Fruit fly (Drosophila melanogaster) whole organism, embryonic: ENCODE results near the gene sra.

ENCODE experiments used
- Aef1 ChIP-seq: fragments of 200-800 bp; sonication (Bioruptor generic); IDR thresholded peaks from 3 replicates; pipeline ENCODE4 v1.3.6; 2022; ENCODE audit warnings: missing biosample characterization, missing genetic modification characterization
- B-H2 ChIP-seq: fragments of 200-800 bp; sonication (Bioruptor generic); optimal IDR thresholded peaks from 2 replicates; lab custom pipeline; 2018; ENCODE audit warnings: missing biosample characterization, mild to moderate bottlenecking, missing genetic modification characterization
- CG11247 ChIP-seq: fragments of 200-800 bp; sonication (Bioruptor generic); IDR thresholded peaks from 2 replicates; pipeline ENCODE4 v1.3.6; 2022; ENCODE audit warnings: missing biosample characterization, missing genetic modification characterization
- CG11504 ChIP-seq: fragments of 200-800 bp; sonication (Bioruptor generic); optimal IDR thresholded peaks from 3 replicates; lab custom pipeline; 2019; ENCODE audit warnings: missing biosample characterization, mild to moderate bottlenecking, missing genetic modification characterization, moderate library complexity
- CG12391 ChIP-seq: fragments of 200-800 bp; sonication (Bioruptor generic); optimal IDR thresholded peaks from 3 replicates; lab custom pipeline; 2018; ENCODE audit warnings: missing biosample characterization, mild to moderate bottlenecking, missing genetic modification characterization, moderate library complexity
- CG14441 ChIP-seq: fragments of 200-800 bp; sonication (Bioruptor generic); IDR thresholded peaks from 2 replicates; pipeline ENCODE4 v1.3.6; 2022; ENCODE audit warnings: missing biosample characterization, missing genetic modification characterization
- CG15269 ChIP-seq: fragments of 200-800 bp; sonication (Bioruptor generic); optimal IDR thresholded peaks from 2 replicates; lab custom pipeline; 2018; ENCODE audit warnings: missing biosample characterization, mild to moderate bottlenecking, missing genetic modification characterization, moderate library complexity
- CG15601 ChIP-seq: fragments of 200-800 bp; sonication (Bioruptor generic); optimal IDR thresholded peaks from 3 replicates; lab custom pipeline; 2019; ENCODE audit warnings: missing biosample characterization, mild to moderate bottlenecking, missing genetic modification characterization, moderate library complexity
- CG17385 ChIP-seq: fragments of 200-800 bp; sonication (Bioruptor generic); optimal IDR thresholded peaks from 3 replicates; lab custom pipeline; 2018; ENCODE audit warnings: missing biosample characterization, mild to moderate bottlenecking, missing genetic modification characterization
- CG1832 ChIP-seq: fragments of 200-800 bp; sonication (Bioruptor generic); optimal IDR thresholded peaks from 2 replicates; lab custom pipeline; 2017; ENCODE audit warnings: missing biosample characterization, mild to moderate bottlenecking, missing genetic modification characterization, inconsistent platforms
- CG2678 ChIP-seq: fragments of 200-800 bp; sonication (Bioruptor generic); optimal IDR thresholded peaks from 3 replicates; lab custom pipeline; 2019; ENCODE audit warnings: missing biosample characterization, mild to moderate bottlenecking, missing genetic modification characterization, moderate library complexity
- CG30431 ChIP-seq: fragments of 200-800 bp; sonication (Bioruptor generic); optimal IDR thresholded peaks from 2 replicates; lab custom pipeline; 2017; ENCODE audit warnings: missing biosample characterization, missing genetic modification characterization
- CG34224 ChIP-seq: fragments of 200-800 bp; sonication (Bioruptor generic); IDR thresholded peaks from 3 replicates; pipeline ENCODE4 v1.3.6; 2022; ENCODE audit warnings: missing biosample characterization, missing genetic modification characterization; ENCODE audit not compliant: partially characterized antibody
- CG4404 ChIP-seq: fragments of 200-800 bp; sonication (Bioruptor generic); IDR thresholded peaks from 2 replicates; pipeline ENCODE4 v1.3.6; 2022; ENCODE audit warnings: missing biosample characterization, missing genetic modification characterization
- CG7372 ChIP-seq: fragments of 200-800 bp; sonication (Bioruptor generic); IDR thresholded peaks from 2 replicates; pipeline ENCODE4 v1.3.6; 2022; ENCODE audit warnings: missing biosample characterization, missing genetic modification characterization
- CG8765 ChIP-seq: fragments of 200-800 bp; sonication (Bioruptor generic); IDR thresholded peaks from 2 replicates; pipeline ENCODE4 v1.3.6; 2022; ENCODE audit warnings: missing biosample characterization, missing genetic modification characterization
- CG9215 ChIP-seq: fragments of 200-800 bp; sonication (Bioruptor generic); IDR thresholded peaks from 2 replicates; pipeline ENCODE4 v1.3.6; 2022; ENCODE audit warnings: missing biosample characterization, missing genetic modification characterization
- Chrac-16 ChIP-seq: fragments of 200-800 bp; sonication (Bioruptor generic); optimal IDR thresholded peaks from 3 replicates; lab custom pipeline; 2016; ENCODE audit warnings: missing biosample characterization, missing genetic modification characterization
- Dbx ChIP-seq: fragments of 200-800 bp; sonication (Bioruptor generic); IDR thresholded peaks from 3 replicates; pipeline ENCODE4 v1.3.6; 2022; ENCODE audit warnings: missing biosample characterization, missing genetic modification characterization
- HHEX ChIP-seq: fragments of 200-800 bp; sonication (Bioruptor generic); optimal IDR thresholded peaks from 3 replicates; lab custom pipeline; 2017; ENCODE audit warnings: missing biosample characterization, mild to moderate bottlenecking, missing genetic modification characterization, missing genetic modification reagents
- HLH3B ChIP-seq: fragments of 200-800 bp; sonication (Bioruptor generic); IDR thresholded peaks from 2 replicates; pipeline ENCODE4 v1.3.6; 2022; ENCODE audit warnings: missing biosample characterization, missing genetic modification characterization
- HLHmδ ChIP-seq: fragments of 200-800 bp; sonication (Bioruptor generic); optimal IDR thresholded peaks from 2 replicates; lab custom pipeline; 2018; ENCODE audit warnings: missing biosample characterization, mild to moderate bottlenecking, missing genetic modification characterization, moderate library complexity
- Hr3 ChIP-seq: fragments of 200-800 bp; sonication (Bioruptor generic); optimal IDR thresholded peaks from 3 replicates; lab custom pipeline; 2016; ENCODE audit warnings: missing biosample characterization, missing genetic modification characterization
- MESR4 ChIP-seq: fragments of 200-800 bp; sonication (Bioruptor generic); optimal IDR thresholded peaks from 2 replicates; lab custom pipeline; 2018; ENCODE audit warnings: missing biosample characterization, mild to moderate bottlenecking, missing genetic modification characterization, moderate library complexity
- NFAT ChIP-seq: fragments of 200-800 bp; sonication (Bioruptor generic); IDR thresholded peaks from 2 replicates; pipeline ENCODE4 v1.3.6; 2022; ENCODE audit warnings: missing biosample characterization, missing genetic modification characterization
- Rfx ChIP-seq: fragments of 200-800 bp; sonication (Bioruptor generic); IDR thresholded peaks from 2 replicates; pipeline ENCODE4 v1.3.6; 2022; ENCODE audit warnings: missing biosample characterization, missing genetic modification characterization
- Side ChIP-seq: fragments of 200-800 bp; sonication (Bioruptor generic); optimal IDR thresholded peaks from 2 replicates; lab custom pipeline; 2016; ENCODE audit warnings: missing biosample characterization, missing genetic modification characterization
- TFAM ChIP-seq: fragments of 200-800 bp; sonication (Bioruptor generic); optimal IDR thresholded peaks from 2 replicates; lab custom pipeline; 2017; ENCODE audit warnings: missing biosample characterization, missing genetic modification characterization, inconsistent platforms
- Trl ChIP-seq, 3 experiments: fragments of >200 bp in 2 of 3; fragments of 200-800 bp in 1 of 3; sonication (Bioruptor generic) in 1 of 3; optimal IDR thresholded peaks; 2 replicates in 1 of 3; 3 replicates in 2 of 3; lab custom pipeline; 2016 to 2017; ENCODE audit warnings: missing biosample characterization in 1 of 3, missing genetic modification characterization in 1 of 3
- Usf ChIP-seq: fragments of 200-800 bp; sonication (Bioruptor generic); optimal IDR thresholded peaks from 2 replicates; lab custom pipeline; 2017; ENCODE audit warnings: missing genotype, missing biosample characterization, missing genetic modification characterization
- ash1 ChIP-seq: fragments of 200-800 bp; sonication (Bioruptor generic); optimal IDR thresholded peaks from 2 replicates; lab custom pipeline; 2018; ENCODE audit warnings: missing biosample characterization, mild to moderate bottlenecking, missing genetic modification characterization
- bsh ChIP-seq, 2 experiments: fragments of 200-800 bp; sonication (Bioruptor generic); optimal IDR thresholded peaks; 2 replicates each; lab custom pipeline; 2017 to 2018; ENCODE audit warnings: mild to moderate bottlenecking in 2 of 2, missing biosample characterization in 2 of 2, missing genetic modification characterization in 2 of 2, moderate library complexity in 1 of 2
- cg ChIP-seq: fragments of 200-800 bp; sonication (Bioruptor generic); optimal IDR thresholded peaks from 3 replicates; lab custom pipeline; 2019; ENCODE audit warnings: missing biosample characterization, mild to moderate bottlenecking, missing genetic modification characterization, moderate library complexity
- chinmo ChIP-seq: fragments of 200-800 bp; sonication (Bioruptor generic); IDR thresholded peaks from 4 replicates; pipeline ENCODE4 v1.3.6; 2022; ENCODE audit warnings: missing biosample characterization, missing genetic modification characterization; ENCODE audit not compliant: partially characterized antibody
- disco-r ChIP-seq: fragments of 200-800 bp; sonication (Bioruptor generic); optimal IDR thresholded peaks from 2 replicates; lab custom pipeline; 2016; ENCODE audit warnings: missing biosample characterization, missing genetic modification characterization
- dmrt11E ChIP-seq: fragments of 200-800 bp; sonication (Bioruptor generic); optimal IDR thresholded peaks from 3 replicates; lab custom pipeline; 2018; ENCODE audit warnings: missing biosample characterization, mild to moderate bottlenecking, missing genetic modification characterization, moderate library complexity
- eve ChIP-seq, 2 experiments: fragments of >200 bp; optimal IDR thresholded peaks; 2 replicates each; lab custom pipeline; 2017; ENCODE audit warnings: missing biosample characterization in 2 of 2, missing genetic modification characterization in 2 of 2
- gro ChIP-seq: fragments of 200-800 bp; sonication (Bioruptor generic); optimal IDR thresholded peaks from 2 replicates; lab custom pipeline; 2016; ENCODE audit warnings: missing biosample characterization, missing genetic modification characterization
- hth ChIP-seq: fragments of >200 bp; optimal IDR thresholded peaks from 2 replicates; lab custom pipeline; 2017; ENCODE audit warnings: inconsistent platforms
- insv ChIP-seq, 2 experiments: fragments of 200-800 bp; sonication (Bioruptor generic); optimal IDR thresholded peaks; 3 replicates each; lab custom pipeline; 2016 to 2018; ENCODE audit warnings: missing biosample characterization in 2 of 2, missing genetic modification characterization in 2 of 2
- jigr1 ChIP-seq: fragments of 200-800 bp; sonication (Bioruptor generic); IDR thresholded peaks from 3 replicates; pipeline ENCODE4 v1.3.6; 2022; ENCODE audit warnings: missing biosample characterization, missing genetic modification characterization
- kni ChIP-seq: fragments of 200-800 bp; sonication (Bioruptor generic); optimal IDR thresholded peaks from 3 replicates; lab custom pipeline; 2017; ENCODE audit warnings: mild to moderate bottlenecking, missing biosample characterization, missing genetic modification reagents, missing genetic modification characterization
- lab ChIP-seq: fragments of 200-800 bp; sonication (Bioruptor generic); optimal IDR thresholded peaks from 3 replicates; lab custom pipeline; 2017; ENCODE audit warnings: missing biosample characterization, missing genetic modification characterization, mild to moderate bottlenecking, moderate library complexity, missing genetic modification reagents
- otp ChIP-seq: fragments of 200-800 bp; sonication (Bioruptor generic); IDR thresholded peaks from 3 replicates; pipeline ENCODE4, ENCODE4 v1.3.6; 2022; ENCODE audit warnings: missing biosample characterization, missing genetic modification characterization
- sens ChIP-seq: fragments of 200-800 bp; sonication (Bioruptor generic); peaks from one replicate; lab custom pipeline; 2016; ENCODE audit warnings: missing biosample characterization, missing genetic modification characterization
- ssp ChIP-seq: fragments of 200-800 bp; sonication (Bioruptor generic); IDR thresholded peaks from 2 replicates; pipeline ENCODE4 v1.3.6; 2022; ENCODE audit warnings: missing biosample characterization, missing genetic modification characterization
- stwl ChIP-seq: fragments of 200-800 bp; sonication (Bioruptor generic); optimal IDR thresholded peaks from 3 replicates; lab custom pipeline; 2018; ENCODE audit warnings: missing biosample characterization, mild to moderate bottlenecking, missing genetic modification characterization, moderate library complexity
- tap ChIP-seq: fragments of 200-800 bp; optimal IDR thresholded peaks from 3 replicates; lab custom pipeline; 2019; ENCODE audit warnings: missing biosample characterization, mild to moderate bottlenecking, missing genetic modification characterization, moderate library complexity
- tup ChIP-seq: fragments of 200-800 bp; sonication (Bioruptor generic); optimal IDR thresholded peaks from 2 replicates; lab custom pipeline; 2016; ENCODE audit warnings: missing biosample characterization, mild to moderate bottlenecking, missing genetic modification characterization, moderate library complexity
- zf30C ChIP-seq: fragments of 200-800 bp; sonication (Bioruptor generic); optimal IDR thresholded peaks from 3 replicates; lab custom pipeline; 2018; ENCODE audit warnings: missing biosample characterization, mild to moderate bottlenecking, missing genetic modification characterization

The sra gene

DNA sequence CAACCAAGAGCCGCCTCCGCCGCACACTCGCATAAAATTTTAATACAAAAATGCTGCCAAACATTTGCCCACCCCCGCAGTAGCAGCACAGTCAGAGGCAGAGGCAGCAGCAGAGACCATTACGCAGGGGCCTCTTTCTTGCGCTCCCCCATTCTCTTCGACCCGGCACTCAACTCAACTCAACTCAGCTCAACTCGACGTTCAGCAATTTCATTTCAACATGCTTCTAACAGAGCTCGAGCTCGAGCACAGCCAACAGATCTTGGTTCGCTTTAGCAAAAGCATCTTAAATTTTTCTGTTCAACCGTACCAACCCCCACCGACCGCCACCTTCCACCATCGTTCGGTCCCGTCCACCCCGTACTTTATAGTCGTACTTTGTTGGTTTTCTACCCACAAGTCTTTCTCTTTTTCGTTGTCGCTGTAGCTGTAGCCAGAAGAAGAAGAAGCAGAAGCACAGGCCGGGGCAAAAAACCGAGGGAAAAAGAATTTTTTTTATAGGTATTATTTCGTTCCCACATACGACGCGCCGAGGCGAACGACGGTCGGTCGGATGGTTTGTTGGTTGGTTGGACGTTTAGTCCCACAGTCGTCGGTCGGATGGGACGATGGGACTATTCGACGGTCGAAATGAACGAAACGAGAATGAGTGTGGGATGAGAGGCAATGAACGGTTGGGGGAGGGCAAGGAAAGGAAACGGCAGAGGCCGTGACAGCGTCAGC, 48.6 kb downstream of the sra start (continued):
- TF ChIP-seq dmrt11E = no peak
- TF ChIP-seq cg = peak; percentile 64
- TF ChIP-seq HLH3B (GFP tag; lab: Robert Waterston, UW) = no peak
- TF ChIP-seq HHEX (GFP tag; lab: Kevin White, UChicago) = no peak
- no peak for TF ChIP-seq NFAT (GFP tag; lab: Robert Waterston, UW)
- TF ChIP-seq gro (GFP tag; lab: Kevin White, UChicago) = peak; percentile 90
- TF ChIP-seq CG11504 (tag; lab: Kevin White, UChicago) = no peak
- no peak for TF ChIP-seq Dbx (GFP tag; lab: Robert Waterston, UW)
- peak; percentile 36 for TF ChIP-seq disco-r
- TF ChIP-seq HLHmδ (GFP tag; lab: Kevin White, UChicago) = peak; percentile 4
- TF ChIP-seq Aef1 (GFP tag; lab: Robert Waterston, UW) = no peak
- peak; percentile 71 for TF ChIP-seq sens (GFP tag; lab: Kevin White, UChicago)
- no peak for TF ChIP-seq Usf (GFP tag; lab: Kevin White, UChicago)
- TF ChIP-seq tap (tag; lab: Kevin White, UChicago) = no peak
- peak; percentile 48 to 77 for TF ChIP-seq Trl (optimal IDR thresholded peaks at IDR 0.05; lab: Kevin White, UChicago)
- TF ChIP-seq Trl (GFP tag; optimal IDR thresholded peaks at IDR 0.05; lab: Kevin White, UChicago) = no peak
- TF ChIP-seq CG15269 = no peak
- no peak for TF ChIP-seq CG9215
- no peak for TF ChIP-seq insv (GFP tag; optimal IDR thresholded peaks at IDR 0.05; lab: Kevin White, UChicago)
- TF ChIP-seq CG30431 = no peak
- TF ChIP-seq CG17385 (GFP tag; lab: Kevin White, UChicago) = peak; percentile 98
- TF ChIP-seq CG34224 = no peak
- peak; percentile 40 for TF ChIP-seq Side
- TF ChIP-seq MESR4 (GFP tag; lab: Kevin White, UChicago) = no peak
- no peak for TF ChIP-seq CG14441 (GFP tag; lab: Robert Waterston, UW)
- peak; percentile 54 for TF ChIP-seq ash1 (GFP tag; lab: Kevin White, UChicago)
- no peak for TF ChIP-seq stwl
- TF ChIP-seq Chrac-16 (GFP tag; lab: Kevin White, UChicago) = no peak
- TF ChIP-seq CG11247 (GFP tag; lab: Robert Waterston, UW) = no peak
- no peak for TF ChIP-seq Hr3 (GFP tag; lab: Kevin White, UChicago)
- TF ChIP-seq ssp (GFP tag; lab: Robert Waterston, UW) = no peak
- no peak for TF ChIP-seq otp (GFP tag; lab: Robert Waterston, UW)
- no peak for TF ChIP-seq CG2678
- no peak for TF ChIP-seq B-H2 (GFP tag; lab: Kevin White, UChicago)
- TF ChIP-seq CG15601 (tag; lab: Kevin White, UChicago) = peak; percentile 39
- peak; percentile 94 for TF ChIP-seq kni
- TF ChIP-seq hth (lab: Kevin White, UChicago) = no peak
- TF ChIP-seq CG12391 (tag; lab: Kevin White, UChicago) = no peak
- TF ChIP-seq chinmo (GFP tag; lab: Robert Waterston, UW) = no peak
- TF ChIP-seq CG1832 = no peak
- no peak for TF ChIP-seq tup (GFP tag; lab: Kevin White, UChicago)
- no peak for TF ChIP-seq CG7372 (GFP tag; lab: Robert Waterston, UW)
- no peak for TF ChIP-seq bsh (GFP tag; optimal IDR thresholded peaks at IDR 0.05; lab: Kevin White, UChicago)
- TF ChIP-seq zf30C (GFP tag; lab: Kevin White, UChicago) = peak; percentile 2
- no peak for TF ChIP-seq lab (GFP tag; lab: Kevin White, UChicago)
- TF ChIP-seq jigr1 (GFP tag; lab: Robert Waterston, UW) = no peak
- TF ChIP-seq CG8765 (GFP tag; lab: Robert Waterston, UW) = no peak
- TF ChIP-seq TFAM (GFP tag; lab: Kevin White, UChicago) = no peak
- TF ChIP-seq eve (GFP tag; optimal IDR thresholded peaks at IDR 0.05; lab: Kevin White, UChicago) = no peak
- TF ChIP-seq CG4404 (GFP tag; lab: Robert Waterston, UW) = no peak
- TF ChIP-seq Rfx = no peak
